Worm (Caenorhabditis elegans): ENCODE data around the gene gcp-2.1.
"Not testable (repeated sequence)": the region's sequence is repeated elsewhere in the genome, so short reads cannot be mapped to it uniquely, and the experiment has no call there.

gcp-2.1 gene

DNA sequence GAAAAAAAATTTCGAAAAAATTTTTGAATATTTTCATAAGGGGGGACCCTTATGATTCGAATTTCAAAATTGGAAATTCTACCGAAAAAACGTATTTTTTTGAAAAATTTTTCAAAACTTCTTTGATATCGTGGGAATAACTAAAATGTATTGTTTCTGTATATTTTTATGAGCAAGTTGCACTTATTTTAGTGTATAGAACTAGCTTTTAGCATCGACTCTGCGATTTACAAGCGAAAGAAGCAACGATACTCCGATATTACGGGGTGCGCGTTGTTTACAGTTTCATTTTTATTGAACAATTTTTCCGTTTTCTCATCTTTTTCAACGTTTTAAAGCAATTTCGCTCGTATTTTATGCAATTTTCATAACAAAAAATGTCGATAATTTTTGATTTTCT lies 20.6 kb downstream of the gcp-2.1 start, which contains the start of gene M02E1.3:
Gene M02E1.3 (plus strand): TSS at position 301 of the 400 bp plus-strand sequence.
- TF ChIP-seq ets-4, ceh-2, eyg-1 (tag; optimal IDR thresholded peaks at IDR 0.05): not testable (repeated sequence)

DNA sequence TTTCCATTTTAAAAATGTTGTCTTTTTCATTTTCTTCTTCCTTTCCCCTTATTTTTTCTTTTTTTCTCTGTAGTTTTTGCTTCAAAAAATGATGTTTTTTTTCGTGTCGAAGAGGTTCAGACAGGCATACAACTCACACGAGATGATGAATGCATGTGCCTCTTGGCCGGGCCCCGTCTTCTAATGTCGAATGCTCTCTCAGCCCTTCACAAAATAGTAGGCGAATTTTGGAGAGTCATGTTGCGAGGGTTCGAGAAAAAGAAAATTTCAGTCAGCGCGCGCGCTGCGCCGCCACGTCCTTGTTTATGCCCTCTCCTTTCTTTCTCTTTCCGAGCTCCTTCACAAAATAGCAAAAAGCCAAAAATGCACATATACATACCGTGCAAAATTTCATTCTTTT lies 22.4 kb downstream of the gcp-2.1 start:
- peak; percentile 39 for TF ChIP-seq hlh-30 (tag; optimal IDR thresholded peaks at IDR 0.05; ENCODE audit: insufficient read depth)
- peak; percentile 45 for TF ChIP-seq ceh-18 (tag; optimal IDR thresholded peaks at IDR 0.05)
- peak; percentile 18 for TF ChIP-seq tbx-2 (tag; optimal IDR thresholded peaks at IDR 0.05)
- peak; percentile 50 for TF ChIP-seq nfya-1 (tag; optimal IDR thresholded peaks at IDR 0.05)
- peak; percentile 45 for TF ChIP-seq ceh-31 (tag; optimal IDR thresholded peaks at IDR 0.05)
- TF ChIP-seq unc-42 (tag; optimal IDR thresholded peaks at IDR 0.05) = peak; percentile 32
- TF ChIP-seq sdc-2 (tag; optimal IDR thresholded peaks at IDR 0.05) = no peak
- TF ChIP-seq K02D7.2 (tag; optimal IDR thresholded peaks at IDR 0.05) = no peak
- no peak for TF ChIP-seq zip-5 (tag; optimal IDR thresholded peaks at IDR 0.05)
- peak; percentile 48 for TF ChIP-seq ceh-14 (tag; optimal IDR thresholded peaks at IDR 0.05)

- TF ChIP-seq lim-6 (tag; optimal IDR thresholded peaks at IDR 0.05) (no peak), gmeb-2 (tag; optimal IDR thresholded peaks at IDR 0.05) (no peak), hlh-15 (tag; optimal IDR thresholded peaks at IDR 0.05) (no peak), ceh-31 (tag; optimal IDR thresholded peaks at IDR 0.05) (no peak), madf-2 (tag; optimal IDR thresholded peaks at IDR 0.05) (no peak), ceh-48 (tag; optimal IDR thresholded peaks at IDR 0.05) (peak; percentile 88), ceh-9 (tag; optimal IDR thresholded peaks at IDR 0.05) (no peak)
Observed at ce11 chrX:325597-326161, 24.0 kb downstream of the gcp-2.1 start, which contains the start of gene M02E1.1. TSS of gene M02E1.1 (plus strand) at chrX:326111.

ce11 chrX:328736-329135 lies 27.1 kb downstream of the gcp-2.1 start:
- no peak for TF ChIP-seq pros-1 (tag; optimal IDR thresholded peaks at IDR 0.05)
- no peak for TF ChIP-seq hlh-13 (GFP tag; optimal IDR thresholded peaks at IDR 0.05)
- no peak for TF ChIP-seq hlh-8 (tag; optimal IDR thresholded peaks at IDR 0.05)
- TF ChIP-seq ceh-22 (tag; optimal IDR thresholded peaks at IDR 0.05) = no peak
- no peak for TF ChIP-seq K09A11.1 (tag; optimal IDR thresholded peaks at IDR 0.05; ENCODE audit: insufficient read depth)
- no peak for TF ChIP-seq fkh-10 (GFP tag; optimal IDR thresholded peaks at IDR 0.05)
- TF ChIP-seq C08G9.2 (tag; optimal IDR thresholded peaks at IDR 0.05) = no peak
- no peak for TF ChIP-seq unc-86 (tag; optimal IDR thresholded peaks at IDR 0.05)
- no peak for TF ChIP-seq pat-9 (tag; optimal IDR thresholded peaks at IDR 0.05)
- TF ChIP-seq K02D7.2 (tag; optimal IDR thresholded peaks at IDR 0.05) = no peak
- TF ChIP-seq nhr-232 (tag; optimal IDR thresholded peaks at IDR 0.05) = no peak
- TF ChIP-seq zip-5 (tag; optimal IDR thresholded peaks at IDR 0.05) = no peak
- no peak for TF ChIP-seq unc-3 (GFP tag; conservative IDR thresholded peaks at IDR 0.05)
- no peak for TF ChIP-seq unc-3 (tag; optimal IDR thresholded peaks at IDR 0.05)
- no peak for TF ChIP-seq fax-1 (tag; optimal IDR thresholded peaks at IDR 0.05)
- TF ChIP-seq lim-6 (tag; optimal IDR thresholded peaks at IDR 0.05) = no peak
- TF ChIP-seq odd-2 (tag; optimal IDR thresholded peaks at IDR 0.05) = no peak
- no peak for TF ChIP-seq sox-4 (tag; optimal IDR thresholded peaks at IDR 0.05)

DNA sequence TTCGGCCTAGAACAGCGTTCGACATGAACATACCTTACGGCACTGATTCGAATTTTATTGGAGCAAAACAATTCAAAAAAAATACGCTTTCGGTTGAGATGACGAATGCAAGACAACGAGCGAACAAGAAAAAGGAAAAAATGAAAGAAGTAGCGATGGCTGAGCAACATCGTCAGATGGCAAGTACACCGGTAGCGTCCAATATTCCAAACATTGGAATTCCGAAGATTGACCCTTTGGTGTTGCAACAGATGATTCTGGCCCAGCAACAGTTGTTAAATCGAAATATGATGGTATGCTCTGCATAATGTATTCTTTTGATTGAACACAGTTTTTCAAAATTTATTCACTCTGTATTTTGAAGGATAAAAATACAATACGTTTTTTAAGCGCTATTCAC lies 31.0 kb downstream of the gcp-2.1 start:
- no peak for TF ChIP-seq lim-6 (tag; optimal IDR thresholded peaks at IDR 0.05)
- no peak for TF ChIP-seq unc-55 (GFP tag; optimal IDR thresholded peaks at IDR 0.05)
- TF ChIP-seq nfya-1 (tag; optimal IDR thresholded peaks at IDR 0.05) = no peak
- no peak for TF ChIP-seq ttx-3 (tag; optimal IDR thresholded peaks at IDR 0.05)
- no peak for TF ChIP-seq fkh-6 (tag; optimal IDR thresholded peaks at IDR 0.05)
- no peak for TF ChIP-seq pha-2 (tag; optimal IDR thresholded peaks at IDR 0.05)
- no peak for TF ChIP-seq pat-9 (tag; optimal IDR thresholded peaks at IDR 0.05)
- TF ChIP-seq hlh-6 (tag; optimal IDR thresholded peaks at IDR 0.05) = no peak
- no peak for TF ChIP-seq elt-4 (tag; optimal IDR thresholded peaks at IDR 0.05)
- TF ChIP-seq ztf-16 (tag; optimal IDR thresholded peaks at IDR 0.05) = no peak
- no peak for TF ChIP-seq C08G9.2 (tag; optimal IDR thresholded peaks at IDR 0.05)
- no peak for TF ChIP-seq sox-2 (GFP tag; IDR thresholded peaks at IDR 0.05)
- no peak for TF ChIP-seq mec-3 (tag; optimal IDR thresholded peaks at IDR 0.05; ENCODE audit: borderline replicate concordance)
- no peak for TF ChIP-seq ceh-30 (tag; optimal IDR thresholded peaks at IDR 0.05)
- no peak for TF ChIP-seq elt-2 (tag; optimal IDR thresholded peaks at IDR 0.05)
- TF ChIP-seq ceh-34 (tag; optimal IDR thresholded peaks at IDR 0.05) = no peak
- TF ChIP-seq hlh-30 (tag; optimal IDR thresholded peaks at IDR 0.05; ENCODE audit: insufficient read depth) = no peak
- no peak for TF ChIP-seq gmeb-2 (tag; optimal IDR thresholded peaks at IDR 0.05)
